Fruit fly (Drosophila melanogaster) whole organism, embryonic: ENCODE measurements around the gene Acp36DE.

Source experiments
- ATbp ChIP-seq: fragments of 200-800 bp; sonication (Bioruptor generic); optimal IDR thresholded peaks from 2 replicates; lab custom pipeline; 2017; ENCODE audit warnings: missing biosample characterization, mild to moderate bottlenecking, missing genetic modification characterization, missing genetic modification reagents
- B-H2 ChIP-seq: fragments of 200-800 bp; sonication (Bioruptor generic); optimal IDR thresholded peaks from 2 replicates; lab custom pipeline; 2018; ENCODE audit warnings: missing biosample characterization, mild to moderate bottlenecking, missing genetic modification characterization
- CG10431 ChIP-seq: fragments of 200-800 bp; sonication (Bioruptor generic); optimal IDR thresholded peaks from 3 replicates; lab custom pipeline; 2018; ENCODE audit warnings: missing biosample characterization, mild to moderate bottlenecking, missing genetic modification characterization
- CG10959 ChIP-seq: fragments of 200-800 bp; sonication (Bioruptor generic); IDR thresholded peaks from 2 replicates; pipeline ENCODE4 v1.3.6; 2022; ENCODE audit warnings: missing biosample characterization, missing genetic modification characterization
- CG11695 ChIP-seq: fragments of 200-800 bp; sonication (Bioruptor generic); IDR thresholded peaks from 3 replicates; pipeline ENCODE4 v1.3.6; 2022; ENCODE audit warnings: missing biosample characterization, missing genetic modification characterization
- CG12071 ChIP-seq: fragments of 200-800 bp; sonication (Bioruptor generic); optimal IDR thresholded peaks from 3 replicates; lab custom pipeline; 2018; ENCODE audit warnings: missing biosample characterization, mild to moderate bottlenecking, missing genetic modification characterization
- CG1233 ChIP-seq: fragments of 200-800 bp; sonication (Bioruptor generic); optimal IDR thresholded peaks from 4 replicates; lab custom pipeline; 2018; ENCODE audit warnings: missing biosample characterization, mild to moderate bottlenecking, missing genetic modification characterization
- CG12391 ChIP-seq: fragments of 200-800 bp; sonication (Bioruptor generic); optimal IDR thresholded peaks from 3 replicates; lab custom pipeline; 2018; ENCODE audit warnings: missing biosample characterization, mild to moderate bottlenecking, missing genetic modification characterization, moderate library complexity
- CG13123 ChIP-seq: fragments of 200-800 bp; sonication (Bioruptor generic); optimal IDR thresholded peaks from 2 replicates; lab custom pipeline; 2016; ENCODE audit warnings: missing biosample characterization, missing genetic modification characterization
- CG13296 ChIP-seq: fragments of 200-800 bp; sonication (Bioruptor generic); optimal IDR thresholded peaks from 3 replicates; lab custom pipeline; 2018; ENCODE audit warnings: missing biosample characterization, mild to moderate bottlenecking, missing genetic modification characterization
- CG14667 ChIP-seq: fragments of 200-800 bp; sonication (Bioruptor generic); IDR thresholded peaks from 2 replicates; pipeline ENCODE4 v1.3.6; 2022; ENCODE audit warnings: missing biosample characterization, missing genetic modification characterization
- CG1529 ChIP-seq: fragments of 200-800 bp; sonication (Bioruptor generic); optimal IDR thresholded peaks from 3 replicates; lab custom pipeline; 2018; ENCODE audit warnings: missing biosample characterization, missing genetic modification characterization
- CG16815 ChIP-seq: fragments of 200-800 bp; sonication (Bioruptor generic); optimal IDR thresholded peaks from 3 replicates; lab custom pipeline; 2017; ENCODE audit warnings: missing biosample characterization, mild to moderate bottlenecking, missing genetic modification characterization
- CG16863 ChIP-seq: fragments of 200-800 bp; sonication (Bioruptor generic); optimal IDR thresholded peaks from 3 replicates; lab custom pipeline; 2016; ENCODE audit warnings: missing biosample characterization, missing genetic modification characterization
- CG17361 ChIP-seq: fragments of 200-800 bp; sonication (Bioruptor generic); IDR thresholded peaks from 3 replicates; pipeline ENCODE4 v1.3.6; 2022; ENCODE audit warnings: missing biosample characterization, missing genetic modification characterization
- CG18764 ChIP-seq: fragments of 200-800 bp; sonication (Bioruptor generic); optimal IDR thresholded peaks from 3 replicates; lab custom pipeline; 2016; ENCODE audit warnings: missing biosample characterization, missing genetic modification characterization
- CG2120 ChIP-seq: fragments of 200-800 bp; sonication (Bioruptor generic); optimal IDR thresholded peaks from 3 replicates; lab custom pipeline; 2016; ENCODE audit warnings: missing biosample characterization, missing genetic modification characterization
- CG30403 ChIP-seq: fragments of 200-800 bp; sonication (Bioruptor generic); optimal IDR thresholded peaks from 3 replicates; lab custom pipeline; 2016; ENCODE audit warnings: missing biosample characterization, missing genetic modification characterization
- CG31365 ChIP-seq: fragments of 200-800 bp; sonication (Bioruptor generic); optimal IDR thresholded peaks from 2 replicates; lab custom pipeline; 2018; ENCODE audit warnings: missing biosample characterization, mild to moderate bottlenecking, missing genetic modification characterization
- CG3163 ChIP-seq: fragments of 200-800 bp; sonication (Bioruptor generic); optimal IDR thresholded peaks from 3 replicates; lab custom pipeline; 2016; ENCODE audit warnings: missing biosample characterization, missing genetic modification characterization
- CG4820 ChIP-seq: fragments of 200-800 bp; sonication (Bioruptor generic); optimal IDR thresholded peaks from 3 replicates; lab custom pipeline; 2016; ENCODE audit warnings: missing biosample characterization, missing genetic modification characterization
- CG6683 ChIP-seq: fragments of 200-800 bp; sonication (Bioruptor generic); optimal IDR thresholded peaks from 2 replicates; lab custom pipeline; 2017; ENCODE audit warnings: missing biosample characterization, mild to moderate bottlenecking, missing genetic modification characterization, missing genetic modification reagents
- CG6813 ChIP-seq: fragments of 200-800 bp; sonication (Bioruptor generic); optimal IDR thresholded peaks from 2 replicates; lab custom pipeline; 2017; ENCODE audit warnings: missing biosample characterization, missing genetic modification characterization, mild to moderate bottlenecking, moderate library complexity, missing genetic modification reagents
- CG8478 ChIP-seq: fragments of >200 bp; optimal IDR thresholded peaks from 2 replicates; lab custom pipeline; 2018
- CG9876 ChIP-seq: fragments of 200-800 bp; sonication (Bioruptor generic); optimal IDR thresholded peaks from 2 replicates; lab custom pipeline; 2016; ENCODE audit warnings: missing biosample characterization, missing genetic modification characterization
- CHES-1-like ChIP-seq: fragments of 200-800 bp; sonication (Bioruptor generic); optimal IDR thresholded peaks from 2 replicates; lab custom pipeline; 2016; ENCODE audit warnings: missing biosample characterization, missing genetic modification characterization
- Chrac-16 ChIP-seq: fragments of 200-800 bp; sonication (Bioruptor generic); optimal IDR thresholded peaks from 3 replicates; lab custom pipeline; 2016; ENCODE audit warnings: missing biosample characterization, missing genetic modification characterization
- Dip3 ChIP-seq: fragments of 200-800 bp; sonication (Bioruptor generic); optimal IDR thresholded peaks from 3 replicates; lab custom pipeline; 2016; ENCODE audit warnings: missing biosample characterization, missing genetic modification characterization
- Ets97D ChIP-seq: fragments of 200-800 bp; sonication (Bioruptor generic); optimal IDR thresholded peaks from 3 replicates; lab custom pipeline; 2016; ENCODE audit warnings: missing biosample characterization, missing genetic modification characterization
- H15 ChIP-seq: fragments of 200-800 bp; sonication (Bioruptor generic); IDR thresholded peaks from 3 replicates; pipeline ENCODE4 v1.3.6; 2022; ENCODE audit warnings: missing biosample characterization, missing genetic modification characterization
- Hand ChIP-seq: fragments of 200-800 bp; sonication (Bioruptor generic); optimal IDR thresholded peaks from 2 replicates; lab custom pipeline; 2017; ENCODE audit warnings: mild to moderate bottlenecking, missing biosample characterization, missing genetic modification reagents, missing genetic modification characterization
- HmgD ChIP-seq: fragments of 200-800 bp; sonication (Bioruptor generic); optimal IDR thresholded peaks from 3 replicates; lab custom pipeline; 2016; ENCODE audit warnings: missing biosample characterization, missing genetic modification characterization
- Kr ChIP-seq: fragments of 200-800 bp; sonication (Bioruptor generic); optimal IDR thresholded peaks from 2 replicates; lab custom pipeline; 2017; ENCODE audit warnings: missing biosample characterization, mild to moderate bottlenecking, missing genetic modification characterization
- MBD-R2 ChIP-seq: fragments of 200-800 bp; sonication (Bioruptor generic); IDR thresholded peaks from 2 replicates; pipeline ENCODE4 v1.3.6; 2022; ENCODE audit warnings: missing biosample characterization, missing genetic modification characterization
- Meics ChIP-seq: fragments of 200-800 bp; sonication (Bioruptor generic); optimal IDR thresholded peaks from 2 replicates; lab custom pipeline; 2017; ENCODE audit warnings: missing biosample characterization, mild to moderate bottlenecking, missing genetic modification characterization
- NK7.1 ChIP-seq: fragments of 200-800 bp; sonication (Bioruptor generic); optimal IDR thresholded peaks from 3 replicates; lab custom pipeline; 2016; ENCODE audit warnings: missing biosample characterization, missing genetic modification characterization
- NfI ChIP-seq: fragments of 200-800 bp; sonication (Bioruptor generic); optimal IDR thresholded peaks from 3 replicates; lab custom pipeline; 2018; ENCODE audit warnings: missing biosample characterization, mild to moderate bottlenecking, missing genetic modification characterization, moderate library complexity
- bsh ChIP-seq, 2 experiments: fragments of 200-800 bp; sonication (Bioruptor generic); optimal IDR thresholded peaks; 2 replicates each; lab custom pipeline; 2017 to 2018; ENCODE audit warnings: mild to moderate bottlenecking in 2 of 2, missing biosample characterization in 2 of 2, missing genetic modification characterization in 2 of 2, moderate library complexity in 1 of 2
- disco-r ChIP-seq: fragments of 200-800 bp; sonication (Bioruptor generic); optimal IDR thresholded peaks from 2 replicates; lab custom pipeline; 2016; ENCODE audit warnings: missing biosample characterization, missing genetic modification characterization
- gcm2 ChIP-seq: fragments of 200-800 bp; sonication (Bioruptor generic); optimal IDR thresholded peaks from 2 replicates; lab custom pipeline; 2016; ENCODE audit warnings: missing biosample characterization, missing genetic modification characterization
- ind ChIP-seq: fragments of 200-800 bp; sonication (Bioruptor generic); optimal IDR thresholded peaks from 3 replicates; lab custom pipeline; 2016; ENCODE audit warnings: missing biosample characterization, missing genetic modification characterization
- inv ChIP-seq: fragments of 200-800 bp; sonication (Bioruptor generic); IDR thresholded peaks from 2 replicates; pipeline ENCODE4 v1.3.6; 2022; ENCODE audit warnings: missing biosample characterization, missing genetic modification characterization; ENCODE audit not compliant: partially characterized antibody
- maf-S ChIP-seq: fragments of 200-800 bp; sonication (Bioruptor generic); optimal IDR thresholded peaks from 2 replicates; lab custom pipeline; 2016; ENCODE audit warnings: missing biosample characterization, missing genetic modification characterization
- peb ChIP-seq: fragments of 200-800 bp; sonication (Bioruptor generic); IDR thresholded peaks from 2 replicates; pipeline ENCODE4 v1.3.6; 2022; ENCODE audit warnings: missing biosample characterization, missing genetic modification characterization
- pros ChIP-seq: fragments of 200-800 bp; sonication (Bioruptor generic); optimal IDR thresholded peaks from 3 replicates; lab custom pipeline; 2019; ENCODE audit warnings: missing biosample characterization, mild to moderate bottlenecking, missing genetic modification characterization, moderate library complexity
- psq ChIP-seq: fragments of 200-800 bp; sonication (Bioruptor generic); optimal IDR thresholded peaks from 2 replicates; lab custom pipeline; 2017; ENCODE audit warnings: missing biosample characterization, missing genetic modification characterization
- ssp ChIP-seq: fragments of 200-800 bp; sonication (Bioruptor generic); IDR thresholded peaks from 2 replicates; pipeline ENCODE4 v1.3.6; 2022; ENCODE audit warnings: missing biosample characterization, missing genetic modification characterization
- sug ChIP-seq: fragments of 200-800 bp; optimal IDR thresholded peaks from 2 replicates; lab custom pipeline; 2019; ENCODE audit warnings: missing biosample characterization, mild to moderate bottlenecking, missing genetic modification characterization, moderate library complexity
- usp ChIP-seq: fragments of >200 bp; optimal IDR thresholded peaks from 2 replicates; lab custom pipeline; 2017; ENCODE audit warnings: missing biosample characterization, missing genetic modification characterization
- vfl ChIP-seq: fragments of 200-800 bp; sonication (Bioruptor generic); optimal IDR thresholded peaks from 2 replicates; lab custom pipeline; 2016; ENCODE audit warnings: missing biosample characterization, missing genetic modification characterization
- wor ChIP-seq: fragments of 200-800 bp; sonication (Bioruptor generic); IDR thresholded peaks from 2 replicates; pipeline ENCODE4 v1.3.6; 2022; ENCODE audit warnings: missing biosample characterization, missing genetic modification characterization
- zen2 ChIP-seq: fragments of 200-800 bp; sonication (Bioruptor generic); IDR thresholded peaks from 3 replicates; pipeline ENCODE4 v1.3.6; 2022; ENCODE audit warnings: missing biosample characterization, missing genetic modification characterization; ENCODE audit not compliant: partially characterized antibody

Acp36DE gene

dm6 chr2L:18310489-18310888, 48.3 kb downstream of the Acp36DE start (continued):
- TF ChIP-seq CG6813 (GFP tag; lab: Kevin White, UChicago) (peak; percentile 45), psq (no peak), CG4820 (GFP tag; lab: Kevin White, UChicago) (peak; percentile 57), HmgD (GFP tag; lab: Kevin White, UChicago) (no peak), MBD-R2 (GFP tag; lab: Robert Waterston, UW) (no peak), NfI (GFP tag; lab: Kevin White, UChicago) (peak; percentile 52), CG13123 (GFP tag; lab: Kevin White, UChicago) (no peak), CG3163 (GFP tag; lab: Kevin White, UChicago) (no peak), CG8478 (lab: Kevin White, UChicago) (no peak), CG16863 (no peak), usp (no peak), Dip3 (no peak), pros (GFP tag; lab: Kevin White, UChicago) (no peak), CG6683 (GFP tag; lab: Kevin White, UChicago) (peak; percentile 19), CG10431 (GFP tag; lab: Kevin White, UChicago) (no peak), vfl (no peak), Kr (GFP tag; lab: Kevin White, UChicago) (no peak), ssp (GFP tag; lab: Robert Waterston, UW) (peak; percentile 42; the same call in 1 of the 2 replicates), peb (GFP tag; lab: Robert Waterston, UW) (no peak), Meics (GFP tag; lab: Kevin White, UChicago) (peak; percentile 54), CG17361 (peak; percentile 75), maf-S (no peak), CG31365 (no peak), CG1529 (GFP tag; lab: Kevin White, UChicago) (peak; percentile 54), sug (tag; lab: Kevin White, UChicago) (no peak), CG9876 (no peak), CG18764 (GFP tag; lab: Kevin White, UChicago) (peak; percentile 53), Chrac-16 (GFP tag; lab: Kevin White, UChicago) (peak; percentile 49), Ets97D (GFP tag; lab: Kevin White, UChicago) (no peak), CG2120 (GFP tag; lab: Kevin White, UChicago) (peak; percentile 27), ATbp (GFP tag; lab: Kevin White, UChicago) (peak; percentile 68), Hand (GFP tag; lab: Kevin White, UChicago) (no peak), zen2 (GFP tag; lab: Robert Waterston, UW) (no peak), CG16815 (GFP tag; lab: Kevin White, UChicago) (peak; percentile 25), CG10959 (GFP tag; lab: Robert Waterston, UW) (peak; percentile 68), disco-r (no peak), CHES-1-like (GFP tag; lab: Kevin White, UChicago) (no peak), wor (GFP tag; lab: Robert Waterston, UW) (no peak), H15 (GFP tag; lab: Robert Waterston, UW) (0 out of 3 replicates have a peak, but pooled peaks have one; percentile 45), CG12391 (tag; lab: Kevin White, UChicago) (peak; percentile 76), ind (peak; percentile 51), gcm2 (GFP tag; lab: Kevin White, UChicago) (no peak), inv (GFP tag; lab: Robert Waterston, UW) (no peak), B-H2 (GFP tag; lab: Kevin White, UChicago) (no peak), CG11695 (GFP tag; lab: Robert Waterston, UW) (peak; percentile 39; the same call in 1 of the 3 replicates), CG14667 (GFP tag; lab: Robert Waterston, UW) (peak; percentile 49; the same call in 1 of the 2 replicates), CG13296 (GFP tag; lab: Kevin White, UChicago) (peak; percentile 43), CG1233 (GFP tag; lab: Kevin White, UChicago) (peak; percentile 17), bsh (GFP tag; optimal IDR thresholded peaks at IDR 0.05; lab: Kevin White, UChicago) (peak; percentile 63 to 86), NK7.1 (GFP tag; lab: Kevin White, UChicago) (no peak), CG30403 (peak; percentile 44), CG12071 (GFP tag; lab: Kevin White, UChicago) (no peak)
